Worm (Caenorhabditis elegans): ENCODE results near the gene dnj-25.

- TF ChIP-seq sea-1 (GFP tag; conservative IDR thresholded peaks at IDR 0.05) = no peak
- no peak for TF ChIP-seq flt-1 (GFP tag; IDR thresholded peaks at IDR 0.05)
- no peak for TF ChIP-seq aly-1 (tag; optimal IDR thresholded peaks at IDR 0.05)
- TF ChIP-seq ama-1 (optimal IDR thresholded peaks at IDR 0.05) = no peak
- TF ChIP-seq tra-4 (tag; optimal IDR thresholded peaks at IDR 0.05) = no peak
- TF ChIP-seq B0310.2 (tag; optimal IDR thresholded peaks at IDR 0.05) = no peak
- TF ChIP-seq F13C5.2 (tag; optimal IDR thresholded peaks at IDR 0.05) = no peak
- no peak for TF ChIP-seq ceh-13 (GFP tag; optimal IDR thresholded peaks at IDR 0.05)
- no peak for TF ChIP-seq ceh-36 (tag; optimal IDR thresholded peaks at IDR 0.05)
- TF ChIP-seq ets-7 (tag; optimal IDR thresholded peaks at IDR 0.05) = no peak
- no peak for TF ChIP-seq tbx-37 (GFP tag; conservative IDR thresholded peaks at IDR 0.05)
- no peak for TF ChIP-seq scrt-1 (GFP tag; IDR thresholded peaks at IDR 0.05)
Measured at ce11 chrV:20747964-20748363, 3.8 kb upstream of the dnj-25 start.

Measured in whole organism, early embryonic.